Fruit fly (Drosophila melanogaster): ENCODE measurements around the gene chb.

The chb gene

dm6 chr3L:21225642-21226041 is 53.0 kb downstream of the chb start:
- TF ChIP-seq h (optimal IDR thresholded peaks at IDR 0.05) (no peak), Myc (optimal IDR thresholded peaks at IDR 0.05) (no peak), insv (optimal IDR thresholded peaks at IDR 0.05) (no peak), psq (optimal IDR thresholded peaks at IDR 0.05) (no peak), ttk (optimal IDR thresholded peaks at IDR 0.05) (no peak), Sin3A (optimal IDR thresholded peaks at IDR 0.05) (no peak)

- TF ChIP-seq Sin3A (optimal IDR thresholded peaks at IDR 0.05), result no peak
- TF ChIP-seq psq (optimal IDR thresholded peaks at IDR 0.05), result no peak
- no peak for TF ChIP-seq insv (optimal IDR thresholded peaks at IDR 0.05)
- no peak for TF ChIP-seq Myc (optimal IDR thresholded peaks at IDR 0.05)
- TF ChIP-seq h (optimal IDR thresholded peaks at IDR 0.05), result no peak
- TF ChIP-seq ttk (optimal IDR thresholded peaks at IDR 0.05), result no peak
Observed at dm6 chr3L:21226309-21226708, 53.7 kb downstream of the chb start, which contains the start of gene Eip78C. TSS of gene Eip78C (plus strand) at chr3L:21226609.

- no peak for TF ChIP-seq ttk (optimal IDR thresholded peaks at IDR 0.05)
Observed at dm6 chr3L:21229764-21230163, 57.1 kb downstream of the chb start.

dm6 chr3L:21230762-21231161 is 58.1 kb downstream of the chb start:
- no peak for TF ChIP-seq ttk (optimal IDR thresholded peaks at IDR 0.05)

All from Kc167 (cell line).